Fruit fly (Drosophila melanogaster): ENCODE measurements around the gene CG17224.
A peak's percentile ranks its signal among the peaks of the same experiment; 100 is the strongest.

CG17224 gene

dm6 chr2L:3039774-3040173, 21.7 kb upstream of the CG17224 start, which contains the start of the genes cnir and CG17221 (continued):
- TF ChIP-seq CG31627 (GFP tag; optimal IDR thresholded peaks at IDR 0.05) (peak; percentile 74), Eip75B (GFP tag; optimal IDR thresholded peaks at IDR 0.05) (peak; percentile 81), Smox (GFP tag; optimal IDR thresholded peaks at IDR 0.05) (peak; percentile 69), Met (GFP tag; optimal IDR thresholded peaks at IDR 0.05) (peak; percentile 77), CG10669 (GFP tag; optimal IDR thresholded peaks at IDR 0.05) (peak; percentile 47), CG32006 (GFP tag; optimal IDR thresholded peaks at IDR 0.05) (no peak), Sox102F (GFP tag; optimal IDR thresholded peaks at IDR 0.05) (peak; percentile 73), CG16779 (tag; optimal IDR thresholded peaks at IDR 0.05) (no peak), svp (GFP tag) (peak; percentile 68), pdm3 (GFP tag; optimal IDR thresholded peaks at IDR 0.05) (peak; percentile 72), Hr38 (GFP tag; optimal IDR thresholded peaks at IDR 0.05) (no peak), Gug (GFP tag; IDR thresholded peaks at IDR 0.05) (0 out of 2 replicates have a peak, but pooled peaks have one; percentile 26), CG8319 (GFP tag; optimal IDR thresholded peaks at IDR 0.05) (peak; percentile 42), fd59A (GFP tag; optimal IDR thresholded peaks at IDR 0.05) (peak; percentile 41), CG3032 (tag; optimal IDR thresholded peaks at IDR 0.05) (peak; percentile 61), vri (GFP tag; optimal IDR thresholded peaks at IDR 0.05) (peak; percentile 93), CG9139 (GFP tag; optimal IDR thresholded peaks at IDR 0.05) (no peak), ss (GFP tag; optimal IDR thresholded peaks at IDR 0.05) (peak in 1 of 2 experiments; percentile 43), Hr4 (GFP tag; optimal IDR thresholded peaks at IDR 0.05) (peak; percentile 77), fd85E (GFP tag; optimal IDR thresholded peaks at IDR 0.05) (no peak), CG3919 (GFP tag; optimal IDR thresholded peaks at IDR 0.05) (peak; percentile 73), CG8632 (GFP tag; optimal IDR thresholded peaks at IDR 0.05) (peak; percentile 9), CG6276 (GFP tag; optimal IDR thresholded peaks at IDR 0.05) (no peak), Eip93F (GFP tag; optimal IDR thresholded peaks at IDR 0.05) (no peak), CG4318 (GFP tag; optimal IDR thresholded peaks at IDR 0.05) (no peak), net (GFP tag; optimal IDR thresholded peaks at IDR 0.05) (peak; percentile 46), CG6854 (GFP tag; optimal IDR thresholded peaks at IDR 0.05) (no peak), topi (GFP tag; optimal IDR thresholded peaks at IDR 0.05) (peak; percentile 72), Lpt (GFP tag; optimal IDR thresholded peaks at IDR 0.05) (no peak), CG34406 (GFP tag; optimal IDR thresholded peaks at IDR 0.05) (peak; percentile 48), CG6792 (GFP tag; optimal IDR thresholded peaks at IDR 0.05) (peak; percentile 57), Eip78C (GFP tag) (peak; percentile 87), eg (GFP tag; IDR thresholded peaks at IDR 0.05) (peak; percentile 41; the same call in 1 of the 3 replicates), CG15336 (GFP tag; IDR thresholded peaks at IDR 0.05) (0 out of 2 replicates have a peak, but pooled peaks have one; percentile 33), Sox15 (GFP tag; optimal IDR thresholded peaks at IDR 0.05) (peak; percentile 37)

dm6 chr2L:3037153-3037579, 19.1 kb upstream of the CG17224 start, which contains the start of the genes CG17260 and SerRS:
Gene CG17260 (plus strand): TSS chr2L:3037230.
Gene SerRS (minus strand): TSS chr2L:3037403.
- TF ChIP-seq spab (GFP tag; optimal IDR thresholded peaks at IDR 0.05) (no peak), dac (GFP tag; optimal IDR thresholded peaks at IDR 0.05) (peak; percentile 86), eg (GFP tag; IDR thresholded peaks at IDR 0.05) (peak; percentile 92), Eip93F (GFP tag; optimal IDR thresholded peaks at IDR 0.05) (peak; percentile 59), CG15336 (GFP tag; IDR thresholded peaks at IDR 0.05) (peak; percentile 82), acj6 (GFP tag; optimal IDR thresholded peaks at IDR 0.05) (peak; percentile 94), CG6792 (GFP tag; optimal IDR thresholded peaks at IDR 0.05) (peak; percentile 90), pdm3 (GFP tag; optimal IDR thresholded peaks at IDR 0.05) (peak; percentile 95), net (GFP tag; optimal IDR thresholded peaks at IDR 0.05) (peak; percentile 79), CG4318 (GFP tag; optimal IDR thresholded peaks at IDR 0.05) (no peak), Blimp-1 (GFP tag; optimal IDR thresholded peaks at IDR 0.05) (no peak), CG34406 (GFP tag; optimal IDR thresholded peaks at IDR 0.05) (peak; percentile 91), topi (GFP tag; optimal IDR thresholded peaks at IDR 0.05) (peak; percentile 95), Eip78C (GFP tag) (peak; percentile 97), Eip75B (GFP tag; optimal IDR thresholded peaks at IDR 0.05) (no peak), CG6854 (GFP tag; optimal IDR thresholded peaks at IDR 0.05) (peak; percentile 69), fd85E (GFP tag; optimal IDR thresholded peaks at IDR 0.05) (no peak), CG31627 (GFP tag; optimal IDR thresholded peaks at IDR 0.05) (peak; percentile 97), CG11294 (GFP tag; IDR thresholded peaks at IDR 0.05) (peak; percentile 84), CG8119 (GFP tag; IDR thresholded peaks at IDR 0.05) (peak; percentile 85), CG9139 (GFP tag; optimal IDR thresholded peaks at IDR 0.05) (no peak), Gug (GFP tag; IDR thresholded peaks at IDR 0.05) (peak; percentile 91), lz (GFP tag; optimal IDR thresholded peaks at IDR 0.05) (peak; percentile 97), CG11762 (GFP tag; optimal IDR thresholded peaks at IDR 0.05; ENCODE audit: insufficient read depth) (peak; percentile 89), CG1621 (tag; optimal IDR thresholded peaks at IDR 0.05) (peak; percentile 73), salr (GFP tag; optimal IDR thresholded peaks at IDR 0.05) (peak in 1 of 2 experiments; percentile 70), dsx (GFP tag; optimal IDR thresholded peaks at IDR 0.05; ENCODE audit: poor library complexity, severe bottlenecking) (no peak), Met (GFP tag; optimal IDR thresholded peaks at IDR 0.05) (no peak), achi (GFP tag; optimal IDR thresholded peaks at IDR 0.05) (peak; percentile 90), OdsH (GFP tag; optimal IDR thresholded peaks at IDR 0.05) (peak; percentile 96), Hr38 (GFP tag; optimal IDR thresholded peaks at IDR 0.05) (peak; percentile 73)

Measured in whole organism, prepupa.